Worm (Caenorhabditis elegans) whole organism, midembryonic: ENCODE data around the gene yif-1.

Experiments
- flt-1 ChIP-seq: fragments of 200-800 bp; sonication (Bioruptor generic); IDR thresholded peaks from 2 replicates; pipeline ENCODE4 v1.3.6; 2022; ENCODE audit warnings: missing genetic modification characterization, missing compliant biosample characterization
- klf-2 ChIP-seq: fragments of 200-800 bp; sonication (Bioruptor generic); conservative IDR thresholded peaks from 2 replicates; pipeline ENCODE4 v1.3.6; 2022; ENCODE audit warnings: missing genetic modification reagents, missing genetic modification characterization, missing compliant biosample characterization
- ztf-23 ChIP-seq: fragments of 200-800 bp; sonication (Bioruptor generic); IDR thresholded peaks from 2 replicates; pipeline ENCODE4 v1.3.6; 2022; ENCODE audit warnings: missing genetic modification reagents, missing genetic modification characterization, missing compliant biosample characterization

DNA sequence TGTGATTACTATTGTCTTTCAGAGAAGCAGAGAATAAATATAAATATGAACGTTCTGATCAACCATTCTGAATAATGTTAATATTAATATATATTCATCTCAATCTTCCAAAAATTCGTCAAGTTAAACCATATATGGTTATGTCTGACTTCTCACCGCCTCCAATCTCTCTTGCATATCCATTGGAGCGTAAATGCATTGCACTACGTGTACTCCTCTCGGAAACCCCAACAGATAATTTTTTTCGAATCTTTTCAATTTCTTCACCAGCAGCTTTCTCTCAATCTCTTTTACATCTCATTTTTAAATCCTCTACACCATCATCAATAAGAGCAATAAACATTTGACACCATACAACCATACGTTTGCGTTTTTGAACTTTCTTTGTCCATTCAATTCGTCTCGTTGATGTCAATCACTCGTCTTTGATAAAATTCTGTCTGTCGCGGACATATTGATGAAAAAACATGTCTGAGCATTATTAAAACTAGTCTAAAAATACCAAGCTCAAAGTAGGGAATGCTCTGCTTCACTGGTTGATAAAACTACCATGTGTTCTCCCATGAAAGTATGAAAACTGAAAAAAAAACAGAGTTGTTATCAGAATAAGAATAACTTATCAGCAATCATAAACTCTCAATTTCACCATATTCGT lies 51.3 kb downstream of the yif-1 start:
- no peak for TF ChIP-seq klf-2 (GFP tag; lab: Robert Waterston, UW)
- no peak for TF ChIP-seq flt-1
- TF ChIP-seq ztf-23 (GFP tag; lab: Robert Waterston, UW), result 0 out of 2 replicates have a peak, but pooled peaks have one; percentile 21
